Fruit fly (Drosophila melanogaster) whole organism, wandering third instar larva: ENCODE results near the gene bor.

Experiments
- CrebA ChIP-seq: fragments of 200-800 bp; sonication (Bioruptor generic); optimal IDR thresholded peaks from 2 replicates; lab custom pipeline; 2016; ENCODE audit warnings: missing biosample characterization, mild to moderate bottlenecking, missing genetic modification characterization, borderline replicate concordance
- Dfd ChIP-seq: fragments of >200 bp; optimal IDR thresholded peaks from 2 replicates; lab custom pipeline; 2017; ENCODE audit warnings: missing biosample characterization, missing genetic modification characterization
- Dif ChIP-seq: fragments of 200-275, 200-300 bp; sonication (Bioruptor generic); optimal IDR thresholded peaks from 2 replicates; lab custom pipeline; 2018; ENCODE audit warnings: missing biosample characterization, missing genetic modification characterization; ENCODE audit not compliant: partially characterized antibody
- GATAd ChIP-seq: sonication (Bioruptor generic); optimal IDR thresholded peaks from 2 replicates; lab custom pipeline; 2016; ENCODE audit warnings: missing biosample characterization, missing genetic modification characterization
- HLH106 ChIP-seq: fragments of 200-800 bp; optimal IDR thresholded peaks from 3 replicates; lab custom pipeline; 2019; ENCODE audit warnings: missing biosample characterization, mild to moderate bottlenecking, missing genetic modification characterization, moderate library complexity
- Hr78 ChIP-seq: fragments of >200 bp; optimal IDR thresholded peaks from 2 replicates; lab custom pipeline; 2017; ENCODE audit warnings: missing biosample characterization, missing genetic modification characterization
- Hr83 ChIP-seq: fragments of 200-300 bp; sonication (Bioruptor generic); optimal IDR thresholded peaks from 2 replicates; lab custom pipeline; 2016; ENCODE audit warnings: missing biosample characterization, mild to moderate bottlenecking, missing genetic modification characterization, moderate library complexity; ENCODE audit not compliant: poor library complexity, severe bottlenecking
- Jra ChIP-seq: sonication (Bioruptor generic); optimal IDR thresholded peaks from 2 replicates; lab custom pipeline; 2016; ENCODE audit warnings: missing biosample characterization, missing genetic modification characterization
- Mio ChIP-seq: sonication (Bioruptor generic); optimal IDR thresholded peaks from 2 replicates; lab custom pipeline; 2016; ENCODE audit warnings: missing biosample characterization, missing genetic modification characterization
- N ChIP-seq: fragments of >200 bp; optimal IDR thresholded peaks from 2 replicates; lab custom pipeline; 2018; ENCODE audit warnings: missing biosample characterization, missing external identifiers, missing genetic modification characterization
- OdsH ChIP-seq: fragments of 200-800 bp; sonication (Bioruptor generic); optimal IDR thresholded peaks from 2 replicates; lab custom pipeline; 2016; ENCODE audit warnings: missing biosample characterization, mild to moderate bottlenecking, missing genetic modification characterization
- Rel ChIP-seq, 2 experiments: fragments of 200-800 bp; sonication (Bioruptor generic) in 1 of 2; optimal IDR thresholded peaks; 2 replicates in 1 of 2; 3 replicates in 1 of 2; lab custom pipeline; 2016 to 2019; ENCODE audit warnings: mild to moderate bottlenecking in 2 of 2, missing biosample characterization in 2 of 2, missing genetic modification characterization in 2 of 2, moderate library complexity in 1 of 2
- Sp1 ChIP-seq: fragments of 200-800 bp; sonication (Bioruptor generic); optimal IDR thresholded peaks from 3 replicates; lab custom pipeline; 2019; ENCODE audit warnings: missing biosample characterization, mild to moderate bottlenecking, missing genetic modification characterization, moderate library complexity
- Vsx2 ChIP-seq: fragments of 200-300, 225-300 bp; sonication (Bioruptor generic); optimal IDR thresholded peaks from 2 replicates; lab custom pipeline; 2018; ENCODE audit warnings: missing biosample characterization, missing genetic modification characterization; ENCODE audit not compliant: partially characterized antibody
- br ChIP-seq: fragments of 200-800 bp; sonication (Bioruptor generic); optimal IDR thresholded peaks from 2 replicates; lab custom pipeline; 2016; ENCODE audit warnings: missing biosample characterization, missing genetic modification characterization
- brk ChIP-seq: fragments of 200-800 bp; sonication (Bioruptor generic); optimal IDR thresholded peaks from 2 replicates; lab custom pipeline; 2016; ENCODE audit warnings: missing biosample characterization, mild to moderate bottlenecking, missing genetic modification characterization
- dl ChIP-seq, 2 experiments: fragments of 175-275, 200-275 bp in 1 of 2; fragments of 200-275 bp in 1 of 2; sonication (Bioruptor generic); optimal IDR thresholded peaks; lab custom pipeline; 2018; ENCODE audit warnings: mild to moderate bottlenecking in 2 of 2, missing biosample characterization in 2 of 2, missing genetic modification characterization in 2 of 2, moderate library complexity in 2 of 2; ENCODE audit not compliant: partially characterized antibody in 2 of 2, insufficient read depth in 1 of 2
- dmrt93B ChIP-seq: fragments of 200-800 bp; sonication (Bioruptor generic); optimal IDR thresholded peaks from 2 replicates; lab custom pipeline; 2018; ENCODE audit warnings: missing biosample characterization, mild to moderate bottlenecking, missing genetic modification characterization
- ey ChIP-seq: fragments of 200-800 bp; sonication (Bioruptor generic); optimal IDR thresholded peaks from 2 replicates; lab custom pipeline; 2016; ENCODE audit warnings: missing biosample characterization, missing genetic modification characterization
- foxo ChIP-seq, 2 experiments: fragments of 200-800 bp; sonication (Bioruptor generic); optimal IDR thresholded peaks; 2 replicates in 1 of 2; 3 replicates in 1 of 2; lab custom pipeline; 2016 to 2017; ENCODE audit warnings: missing biosample characterization in 2 of 2, missing genetic modification characterization in 2 of 2
- fru ChIP-seq: fragments of 200-800 bp; sonication (Bioruptor generic); optimal IDR thresholded peaks from 3 replicates; lab custom pipeline; 2016; ENCODE audit warnings: missing biosample characterization, mild to moderate bottlenecking, missing genetic modification characterization
- h ChIP-seq: fragments of 200-800 bp; sonication (Bioruptor generic); optimal IDR thresholded peaks from 3 replicates; lab custom pipeline; 2016; ENCODE audit warnings: missing biosample characterization, mild to moderate bottlenecking, missing genetic modification characterization
- jim ChIP-seq: fragments of 175-275, 200-325 bp; sonication (Bioruptor generic); optimal IDR thresholded peaks from 2 replicates; lab custom pipeline; 2016; ENCODE audit warnings: missing biosample characterization, mild to moderate bottlenecking, missing genetic modification characterization
- lola ChIP-seq: fragments of >200 bp; optimal IDR thresholded peaks from 2 replicates; lab custom pipeline; 2017; ENCODE audit warnings: missing biosample characterization, missing genetic modification characterization
- psq ChIP-seq: fragments of 200-800 bp; sonication (Bioruptor generic); optimal IDR thresholded peaks from 3 replicates; lab custom pipeline; 2017; ENCODE audit warnings: missing biosample characterization, mild to moderate bottlenecking, missing genetic modification characterization, moderate library complexity
- sage ChIP-seq: fragments of 200-800 bp; sonication (Bioruptor generic); optimal IDR thresholded peaks from 2 replicates; lab custom pipeline; 2016; ENCODE audit warnings: missing biosample characterization, mild to moderate bottlenecking, missing genetic modification characterization
- tai ChIP-seq: sonication (Bioruptor generic); optimal IDR thresholded peaks from 2 replicates; lab custom pipeline; 2016; ENCODE audit warnings: missing biosample characterization, missing genetic modification characterization
- usp ChIP-seq: fragments of >200 bp; optimal IDR thresholded peaks from 2 replicates; lab custom pipeline; 2017; ENCODE audit warnings: missing biosample characterization, missing genetic modification characterization
- woc ChIP-seq: sonication (Bioruptor generic); optimal IDR thresholded peaks from 2 replicates; lab custom pipeline; 2016; ENCODE audit warnings: missing biosample characterization, mild to moderate bottlenecking, missing genetic modification characterization

bor gene

dm6 chr3R:16288714-16289291 is 24.9 kb upstream of the bor start:
- TF ChIP-seq tai (GFP tag; lab: Kevin White, UChicago) (no peak), dl (GFP tag; optimal IDR thresholded peaks at IDR 0.05; lab: Kevin White, UChicago; ENCODE audit: insufficient read depth in 1 of 2, partially characterized antibody in 2 of 2) (no peak), lola (GFP tag; lab: Kevin White, UChicago) (no peak)

dm6 chr3R:16287850-16288249 is 23.9 kb upstream of the bor start:
- TF ChIP-seq h (GFP tag; lab: Kevin White, UChicago) = no peak
- no peak for TF ChIP-seq Vsx2 (GFP tag; lab: Kevin White, UChicago)
- TF ChIP-seq dl (GFP tag; optimal IDR thresholded peaks at IDR 0.05; lab: Kevin White, UChicago; ENCODE audit: insufficient read depth in 1 of 2, partially characterized antibody in 2 of 2) = no peak
- no peak for TF ChIP-seq Dfd

DNA sequence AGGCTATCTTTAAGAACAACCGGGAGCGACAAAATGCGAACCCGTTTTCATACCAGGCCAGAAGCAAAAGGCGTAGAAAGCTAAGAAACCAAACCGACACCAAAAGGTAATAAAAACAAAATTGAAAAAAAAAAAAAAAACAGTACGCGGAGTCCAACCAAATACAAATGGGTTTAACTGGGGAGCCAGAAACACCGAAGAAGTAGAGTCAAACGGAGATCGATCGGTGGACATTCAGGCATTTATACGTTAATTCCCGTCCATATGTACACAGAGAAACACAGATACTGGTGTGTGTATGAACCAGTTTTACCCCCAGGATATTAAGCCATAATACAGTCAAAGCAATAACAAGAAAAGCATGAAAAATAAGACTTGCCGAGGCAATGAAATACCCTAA is 23.3 kb upstream of the bor start:
- no peak for TF ChIP-seq foxo (GFP tag; optimal IDR thresholded peaks at IDR 0.05; lab: Kevin White, UChicago)
- peak; percentile 8 for TF ChIP-seq Vsx2 (GFP tag; lab: Kevin White, UChicago)
- peak; percentile 75 for TF ChIP-seq psq (GFP tag; lab: Kevin White, UChicago)

- no peak for TF ChIP-seq Dfd
- TF ChIP-seq Rel (GFP tag; optimal IDR thresholded peaks at IDR 0.05; lab: Kevin White, UChicago) = no peak
- peak; percentile 70 for TF ChIP-seq Rel (tag; optimal IDR thresholded peaks at IDR 0.05; lab: Kevin White, UChicago)
- no peak for TF ChIP-seq Jra (GFP tag; lab: Kevin White, UChicago)
- TF ChIP-seq psq (GFP tag; lab: Kevin White, UChicago) = no peak
- TF ChIP-seq ey (GFP tag; lab: Kevin White, UChicago) = no peak
Measured at dm6 chr3R:16285612-16286188, 21.8 kb upstream of the bor start.

DNA sequence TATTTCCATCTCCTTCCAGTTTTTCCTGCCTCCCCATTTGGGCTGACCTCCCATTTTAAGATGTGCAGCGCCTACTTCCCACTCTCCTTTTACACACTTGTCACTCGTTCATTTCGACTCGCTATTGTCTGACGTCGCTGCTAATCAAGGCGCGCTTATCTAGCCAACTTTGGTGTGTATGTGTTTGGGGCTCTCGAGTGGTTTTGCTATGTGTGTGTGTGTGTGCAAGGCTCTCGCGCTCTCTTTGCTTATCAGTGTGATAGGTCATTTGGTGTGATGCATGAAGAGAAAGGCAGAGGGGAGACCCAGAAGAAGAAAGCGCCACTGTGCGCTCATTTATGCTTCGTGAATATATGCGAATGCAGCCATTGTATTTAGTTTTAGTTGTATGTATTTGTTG is 21.0 kb upstream of the bor start:
- TF ChIP-seq N (GFP tag; lab: Kevin White, UChicago) = no peak
- TF ChIP-seq CrebA (GFP tag; lab: Kevin White, UChicago) = no peak
- no peak for TF ChIP-seq woc (GFP tag; lab: Kevin White, UChicago)
- no peak for TF ChIP-seq Sp1 (GFP tag; lab: Kevin White, UChicago)
- peak; percentile 24 for TF ChIP-seq Dif
- no peak for TF ChIP-seq fru (GFP tag; lab: Kevin White, UChicago)
- no peak for TF ChIP-seq Jra (GFP tag; lab: Kevin White, UChicago)
- peak in 1 of 2 experiments; percentile 42 for TF ChIP-seq dl (GFP tag; optimal IDR thresholded peaks at IDR 0.05; lab: Kevin White, UChicago; ENCODE audit: insufficient read depth in 1 of 2, partially characterized antibody in 2 of 2)
- no peak for TF ChIP-seq Rel (GFP tag; optimal IDR thresholded peaks at IDR 0.05; lab: Kevin White, UChicago)
- TF ChIP-seq Rel (tag; optimal IDR thresholded peaks at IDR 0.05; lab: Kevin White, UChicago) = peak; percentile 65
- no peak for TF ChIP-seq br (GFP tag; lab: Kevin White, UChicago)
- no peak for TF ChIP-seq sage (GFP tag; lab: Kevin White, UChicago)
- no peak for TF ChIP-seq HLH106 (tag; lab: Kevin White, UChicago)
- TF ChIP-seq usp (GFP tag; lab: Kevin White, UChicago) = no peak
- no peak for TF ChIP-seq jim
- TF ChIP-seq ey (GFP tag; lab: Kevin White, UChicago) = no peak
- no peak for TF ChIP-seq lola (GFP tag; lab: Kevin White, UChicago)
- TF ChIP-seq OdsH (GFP tag; lab: Kevin White, UChicago) = no peak

dm6 chr3R:16284481-16284880 is 20.6 kb upstream of the bor start:
- no peak for TF ChIP-seq HLH106 (tag; lab: Kevin White, UChicago)
- TF ChIP-seq GATAd = no peak
- TF ChIP-seq CrebA (GFP tag; lab: Kevin White, UChicago) = no peak
- TF ChIP-seq jim = no peak
- TF ChIP-seq Sp1 (GFP tag; lab: Kevin White, UChicago) = no peak
- no peak for TF ChIP-seq Vsx2 (GFP tag; lab: Kevin White, UChicago)
- TF ChIP-seq brk = no peak
- no peak for TF ChIP-seq Rel (GFP tag; optimal IDR thresholded peaks at IDR 0.05; lab: Kevin White, UChicago)
- TF ChIP-seq Rel (tag; optimal IDR thresholded peaks at IDR 0.05; lab: Kevin White, UChicago) = no peak
- TF ChIP-seq br (GFP tag; lab: Kevin White, UChicago) = no peak
- no peak for TF ChIP-seq Hr78 (GFP tag; lab: Kevin White, UChicago)
- no peak for TF ChIP-seq Mio (GFP tag; lab: Kevin White, UChicago)
- TF ChIP-seq OdsH (GFP tag; lab: Kevin White, UChicago) = no peak
- TF ChIP-seq Dif = no peak
- no peak for TF ChIP-seq fru (GFP tag; lab: Kevin White, UChicago)
- TF ChIP-seq tai (GFP tag; lab: Kevin White, UChicago) = no peak
- TF ChIP-seq Hr83 (GFP tag; lab: Kevin White, UChicago) = no peak
- TF ChIP-seq dmrt93B (GFP tag; lab: Kevin White, UChicago) = no peak
